Worm (Caenorhabditis elegans): ENCODE results near the gene mrpl-22.

mrpl-22 gene

DNA sequence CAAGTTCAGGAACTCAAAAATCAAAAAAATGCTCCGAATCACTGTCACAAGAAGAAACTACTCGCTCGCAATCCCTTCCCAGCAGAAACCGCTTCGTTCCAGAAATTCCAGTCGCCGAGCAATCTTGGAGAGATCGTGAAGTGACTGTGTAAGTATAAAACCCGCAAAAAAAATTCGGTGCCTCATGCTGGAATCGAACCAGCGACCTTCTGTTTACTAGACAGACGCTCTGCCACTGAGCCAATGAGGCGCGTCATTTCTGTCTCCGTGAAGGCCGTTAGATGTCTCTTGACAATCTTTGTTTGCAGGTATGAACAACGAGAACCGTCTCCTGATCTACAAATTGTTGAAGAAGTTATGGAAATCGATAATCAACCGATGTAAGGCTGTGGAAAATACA lies 9.3 kb downstream of the mrpl-22 start (continued):
- TF ChIP-seq elt-1 (tag; optimal IDR thresholded peaks at IDR 0.05; ENCODE audit: borderline replicate concordance, insufficient read depth), result no peak

- TF ChIP-seq ham-2 (GFP tag; optimal IDR thresholded peaks at IDR 0.05), result no peak
- peak; percentile 39 for TF ChIP-seq ces-1 (GFP tag; optimal IDR thresholded peaks at IDR 0.05)
- peak; percentile 14 for TF ChIP-seq hlh-1 (tag; optimal IDR thresholded peaks at IDR 0.05)
Measured at ce11 chrIII:10628360-10628759, 13.1 kb downstream of the mrpl-22 start.

- TF ChIP-seq tbx-8 (GFP tag; optimal IDR thresholded peaks at IDR 0.05) (no peak), zip-8 (tag; optimal IDR thresholded peaks at IDR 0.05) (no peak), unc-39 (tag; optimal IDR thresholded peaks at IDR 0.05) (no peak), sptf-1 (tag; optimal IDR thresholded peaks at IDR 0.05) (no peak), unc-120 (tag; optimal IDR thresholded peaks at IDR 0.05; ENCODE audit: poor library complexity, severe bottlenecking) (no peak), blmp-1 (tag; optimal IDR thresholded peaks at IDR 0.05) (no peak), lin-13 (tag; optimal IDR thresholded peaks at IDR 0.05) (no peak), pha-4 (tag; optimal IDR thresholded peaks at IDR 0.05) (no peak), ceh-43 (GFP tag; optimal IDR thresholded peaks at IDR 0.05) (no peak), unc-62 (GFP tag; optimal IDR thresholded peaks at IDR 0.05) (no peak), ceh-39 (tag; optimal IDR thresholded peaks at IDR 0.05) (no peak), lin-32 (GFP tag; optimal IDR thresholded peaks at IDR 0.05) (no peak), mab-5 (tag; optimal IDR thresholded peaks at IDR 0.05) (no peak), sem-2 (GFP tag; optimal IDR thresholded peaks at IDR 0.05) (no peak)
Measured at ce11 chrIII:10629043-10629442, 13.8 kb downstream of the mrpl-22 start, which contains the start of gene swt-4. TSS of gene swt-4 (minus strand) at chrIII:10629143.

- TF ChIP-seq unc-120 (tag; optimal IDR thresholded peaks at IDR 0.05; ENCODE audit: poor library complexity, severe bottlenecking), result no peak
- TF ChIP-seq pha-4 (tag; optimal IDR thresholded peaks at IDR 0.05), result no peak
- no peak for TF ChIP-seq mep-1 (tag; optimal IDR thresholded peaks at IDR 0.05)
- no peak for TF ChIP-seq ceh-39 (tag; optimal IDR thresholded peaks at IDR 0.05)
- TF ChIP-seq lin-32 (GFP tag; optimal IDR thresholded peaks at IDR 0.05), result no peak
- TF ChIP-seq snpc-4 (tag; optimal IDR thresholded peaks at IDR 0.05), result no peak
- no peak for TF ChIP-seq lin-13 (tag; optimal IDR thresholded peaks at IDR 0.05)
- TF ChIP-seq mls-2 (tag; optimal IDR thresholded peaks at IDR 0.05), result no peak
- TF ChIP-seq unc-62 (GFP tag; optimal IDR thresholded peaks at IDR 0.05), result no peak
- TF ChIP-seq nhr-2 (tag; optimal IDR thresholded peaks at IDR 0.05), result no peak
Measured at ce11 chrIII:10629795-10630194, 14.5 kb downstream of the mrpl-22 start.

ce11 chrIII:10631870-10632509 lies 16.7 kb downstream of the mrpl-22 start:
- no peak for TF ChIP-seq mep-1 (tag; optimal IDR thresholded peaks at IDR 0.05)
- TF ChIP-seq ces-1 (GFP tag; optimal IDR thresholded peaks at IDR 0.05), result no peak
- TF ChIP-seq ceh-43 (GFP tag; optimal IDR thresholded peaks at IDR 0.05), result no peak
- no peak for TF ChIP-seq ceh-39 (tag; optimal IDR thresholded peaks at IDR 0.05)
- TF ChIP-seq lin-32 (GFP tag; optimal IDR thresholded peaks at IDR 0.05), result no peak
- TF ChIP-seq mab-5 (tag; optimal IDR thresholded peaks at IDR 0.05), result no peak
- no peak for TF ChIP-seq ham-2 (GFP tag; optimal IDR thresholded peaks at IDR 0.05)
- no peak for TF ChIP-seq lin-13 (tag; optimal IDR thresholded peaks at IDR 0.05)
- TF ChIP-seq unc-120 (tag; optimal IDR thresholded peaks at IDR 0.05; ENCODE audit: poor library complexity, severe bottlenecking), result no peak
- no peak for TF ChIP-seq nhr-28 (tag; optimal IDR thresholded peaks at IDR 0.05)

DNA sequence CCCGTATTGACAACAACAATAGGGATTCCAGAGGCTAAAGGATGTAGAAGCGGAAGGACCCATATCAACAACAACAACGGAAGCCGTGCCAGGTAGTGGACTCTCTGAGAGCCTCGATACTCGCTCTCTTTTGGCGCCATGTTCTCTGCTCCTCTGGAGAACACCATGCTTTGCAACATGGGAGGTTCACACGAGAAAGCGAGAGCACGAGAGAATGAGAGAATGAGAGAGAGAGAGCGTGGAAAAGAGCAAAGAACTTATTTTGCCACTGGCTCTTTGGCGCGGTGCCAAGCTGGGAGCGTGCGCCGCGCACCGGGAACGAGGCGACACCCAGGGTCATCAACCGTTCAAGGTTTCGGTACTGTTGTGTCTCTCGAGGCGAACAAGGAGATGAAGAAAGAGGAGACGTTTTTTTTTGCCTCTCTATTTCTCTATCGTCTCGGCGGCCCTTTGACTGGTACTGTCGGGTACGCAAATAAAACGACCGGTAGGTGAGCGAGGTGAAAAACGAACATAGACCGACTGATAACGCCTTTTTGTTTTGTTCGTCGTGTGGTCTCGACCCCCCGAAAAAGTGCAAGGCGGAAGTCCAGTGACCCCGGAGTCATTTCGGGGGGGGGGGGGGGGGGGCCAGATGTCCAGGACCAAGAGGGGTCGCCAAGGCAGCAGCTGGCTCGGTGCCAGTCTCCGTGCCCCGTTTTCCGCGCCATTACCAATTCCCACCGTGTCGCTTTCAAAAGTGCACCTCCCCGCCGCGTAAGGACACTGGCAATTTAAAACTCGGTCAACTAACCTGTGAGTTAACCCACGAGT lies 17.5 kb downstream of the mrpl-22 start, which contains the start of gene Y39A1A.10:
Gene Y39A1A.10, plus strand, starts transcription at position 139 of the 813 bp plus-strand sequence.
- TF ChIP-seq mab-5 (tag; optimal IDR thresholded peaks at IDR 0.05) (no peak), mls-2 (tag; optimal IDR thresholded peaks at IDR 0.05) (peak; percentile 25), sptf-1 (tag; optimal IDR thresholded peaks at IDR 0.05) (peak; percentile 25)

DNA sequence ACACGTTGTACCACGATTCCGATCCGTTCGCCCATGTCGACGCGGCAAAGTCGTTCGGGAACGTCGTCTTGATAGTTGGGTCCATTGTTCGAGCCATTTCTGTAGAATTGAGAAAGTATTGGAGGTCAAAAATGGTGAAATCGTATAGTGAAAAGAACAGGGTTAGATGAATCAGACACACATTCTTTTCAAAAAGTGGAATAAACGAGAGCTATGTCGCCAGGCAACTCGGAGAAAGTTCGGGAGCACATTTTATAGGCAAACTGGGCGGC lies 18.1 kb downstream of the mrpl-22 start, which contains the start of gene Y39A1A.9:
Gene Y39A1A.9, minus strand, starts transcription at position 99 of the 272 bp plus-strand sequence.
- TF ChIP-seq lin-13 (tag; optimal IDR thresholded peaks at IDR 0.05), result no peak
- no peak for TF ChIP-seq snpc-4 (tag; optimal IDR thresholded peaks at IDR 0.05)
- no peak for TF ChIP-seq mls-2 (tag; optimal IDR thresholded peaks at IDR 0.05)
